Worm (Caenorhabditis elegans): ENCODE results near the gene F56D6.6.

F56D6.6 gene

DNA sequence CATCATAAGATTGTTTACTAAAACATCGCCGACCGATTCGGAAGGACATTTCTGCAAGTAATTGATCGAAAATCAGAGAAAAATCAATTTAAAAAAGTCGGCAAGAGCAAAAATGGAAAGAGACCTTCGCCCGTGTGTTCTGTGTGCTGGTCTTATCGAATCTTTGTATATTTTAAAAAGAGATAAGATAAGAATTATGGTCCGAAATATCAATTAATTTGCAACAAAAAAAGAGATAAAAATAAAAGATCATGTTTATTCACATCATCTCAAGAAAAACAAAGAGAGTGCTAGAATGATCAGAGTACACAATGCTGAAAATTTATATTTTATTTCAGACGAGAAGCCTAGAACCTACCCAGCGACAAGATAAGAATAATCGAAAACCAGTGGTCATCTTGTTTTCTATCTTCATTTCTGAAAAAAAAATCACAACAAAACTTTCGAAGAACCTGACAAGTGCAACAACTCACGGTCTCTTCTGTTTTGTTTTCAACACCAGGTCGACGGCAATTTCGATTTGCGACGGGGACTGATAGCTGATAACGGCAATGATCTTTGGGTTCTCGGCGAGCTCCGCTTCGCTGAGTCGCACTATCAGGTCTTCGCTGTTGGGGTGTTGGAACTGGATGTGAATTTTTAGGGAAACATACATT lies 24.6 kb upstream of the F56D6.6 start, which contains the start of gene F37C4.6 (continued):
- TF ChIP-seq daf-16 (GFP tag; optimal IDR thresholded peaks at IDR 0.05) (no peak), daf-16 (tag; optimal IDR thresholded peaks at IDR 0.05) (peak; percentile 85), lim-7 (GFP tag; IDR thresholded peaks at IDR 0.05) (no peak), tag-97 (GFP tag; IDR thresholded peaks at IDR 0.05) (no peak)

DNA sequence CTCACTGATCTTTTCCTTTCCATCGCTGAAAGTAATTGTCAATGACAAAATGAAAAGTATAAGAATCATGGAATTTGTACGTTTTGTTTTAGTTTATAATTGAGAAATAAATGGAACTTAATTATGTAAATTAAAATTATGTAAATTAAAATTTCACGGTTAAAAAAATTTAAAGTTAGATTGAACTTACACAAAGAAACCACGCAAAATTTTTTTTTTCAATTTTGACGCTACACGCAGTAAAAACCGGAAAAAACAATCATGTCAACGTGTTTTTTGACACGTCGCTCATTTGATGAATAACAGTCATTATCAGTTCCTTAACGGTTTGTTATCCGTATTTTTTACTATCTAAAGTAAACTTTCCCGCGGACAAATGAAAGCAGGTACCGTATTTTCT lies 21.9 kb upstream of the F56D6.6 start, which contains the start of the genes F37C4.8 and oac-23:
TSS of gene F37C4.8 (minus strand) at position 101 of the 400 bp plus-strand sequence.
TSS of gene oac-23 (plus strand) at position 323 of the 400 bp plus-strand sequence.
- peak; percentile 32 for TF ChIP-seq aha-1 (tag)
- no peak for TF ChIP-seq R02D3.7 (tag; optimal IDR thresholded peaks at IDR 0.05)

DNA sequence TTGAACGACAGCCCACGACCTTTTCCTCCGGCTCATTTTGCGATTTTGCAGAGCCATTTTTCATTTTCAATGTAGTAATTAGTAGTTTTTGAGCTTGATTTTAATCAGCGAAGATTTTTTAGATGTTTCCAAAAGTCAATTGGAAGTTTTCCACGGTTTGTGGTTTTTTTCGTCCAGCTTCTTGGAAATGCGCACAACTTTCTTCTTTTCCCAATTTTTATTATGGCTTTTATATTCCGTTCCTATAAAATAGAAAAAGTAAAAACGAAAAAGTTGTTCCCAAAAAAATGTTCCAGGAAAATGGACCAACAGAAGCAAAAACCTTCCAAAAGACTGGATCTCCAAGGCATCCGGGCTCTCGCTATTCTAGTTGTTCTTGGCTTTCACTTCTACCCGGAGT lies 17.7 kb upstream of the F56D6.6 start, which contains the start of gene oac-22:
TSS of gene oac-22 (plus strand) at position 301 of the 400 bp plus-strand sequence.
- no peak for TF ChIP-seq arid-1 (GFP tag; conservative IDR thresholded peaks at IDR 0.05)

DNA sequence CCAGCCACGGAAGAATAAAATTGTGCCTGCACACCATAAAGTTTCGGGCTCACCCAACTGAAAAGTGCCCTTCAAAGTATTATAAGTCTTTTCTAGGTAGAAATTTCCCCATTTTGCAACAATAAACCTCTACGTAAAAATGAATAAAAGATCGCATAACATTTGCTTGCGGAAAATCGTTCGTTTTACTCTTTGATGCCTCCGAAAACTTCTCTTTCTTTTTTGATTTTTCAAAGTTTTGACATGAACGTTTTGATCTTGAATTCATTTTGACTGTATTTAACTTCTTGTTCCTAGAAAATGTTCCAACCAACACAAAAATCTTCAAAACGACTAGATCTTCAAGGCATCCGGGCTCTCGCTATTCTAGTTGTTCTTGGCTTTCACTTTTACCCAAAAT lies 14.1 kb upstream of the F56D6.6 start, which contains the start of gene oac-21:
TSS of gene oac-21 (plus strand) at position 301 of the 400 bp plus-strand sequence.
- TF ChIP-seq hlh-11 (tag; optimal IDR thresholded peaks at IDR 0.05) (no peak), nhr-76 (tag; optimal IDR thresholded peaks at IDR 0.05) (no peak), snpc-4 (tag; optimal IDR thresholded peaks at IDR 0.05) (no peak), nhr-25 (tag; optimal IDR thresholded peaks at IDR 0.05; ENCODE audit: borderline replicate concordance, insufficient read depth) (no peak), duxl-1 (tag; optimal IDR thresholded peaks at IDR 0.05; ENCODE audit: poor library complexity) (no peak), mes-2 (tag; optimal IDR thresholded peaks at IDR 0.05; ENCODE audit: poor library complexity, severe bottlenecking) (no peak), Y105C5A.15 (GFP tag; IDR thresholded peaks at IDR 0.05) (no peak), T26A8.4 (GFP tag; IDR thresholded peaks at IDR 0.05) (no peak)

DNA sequence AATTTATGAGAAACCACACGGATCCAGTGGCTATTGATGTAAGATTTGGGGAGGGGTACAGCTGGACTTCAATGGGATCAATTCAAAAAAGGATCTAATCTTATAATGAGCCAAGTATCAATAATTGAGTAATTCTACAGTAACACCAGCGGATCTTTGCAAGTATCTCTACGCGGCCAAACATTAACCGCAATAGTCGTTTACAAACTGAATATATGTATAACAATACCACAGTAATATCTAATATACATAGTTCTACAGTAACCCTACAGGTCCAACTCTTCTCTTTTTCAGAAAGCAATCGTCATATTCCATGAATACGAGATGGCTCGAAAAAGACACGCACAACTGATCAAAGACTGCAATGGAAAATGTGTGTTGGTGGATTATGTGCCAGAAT lies 11.0 kb upstream of the F56D6.6 start, which contains the start of gene F56D6.9:
TSS of gene F56D6.9 (plus strand) at position 301 of the 400 bp plus-strand sequence.
- no peak for TF ChIP-seq ZK337.2 (GFP tag; IDR thresholded peaks at IDR 0.05)
- no peak for TF ChIP-seq daf-16 (GFP tag; optimal IDR thresholded peaks at IDR 0.05)
- no peak for TF ChIP-seq daf-16 (tag; optimal IDR thresholded peaks at IDR 0.05)
- TF ChIP-seq F37D6.2 (tag; optimal IDR thresholded peaks at IDR 0.05) = no peak
- TF ChIP-seq dpl-1 (GFP tag; optimal IDR thresholded peaks at IDR 0.05) = no peak
- TF ChIP-seq nhr-11 (tag; optimal IDR thresholded peaks at IDR 0.05) = no peak
- TF ChIP-seq sdz-12 (GFP tag; optimal IDR thresholded peaks at IDR 0.05) = no peak
- no peak for TF ChIP-seq zag-1 (tag; optimal IDR thresholded peaks at IDR 0.05)
- no peak for TF ChIP-seq nhr-237 (tag; optimal IDR thresholded peaks at IDR 0.05)

DNA sequence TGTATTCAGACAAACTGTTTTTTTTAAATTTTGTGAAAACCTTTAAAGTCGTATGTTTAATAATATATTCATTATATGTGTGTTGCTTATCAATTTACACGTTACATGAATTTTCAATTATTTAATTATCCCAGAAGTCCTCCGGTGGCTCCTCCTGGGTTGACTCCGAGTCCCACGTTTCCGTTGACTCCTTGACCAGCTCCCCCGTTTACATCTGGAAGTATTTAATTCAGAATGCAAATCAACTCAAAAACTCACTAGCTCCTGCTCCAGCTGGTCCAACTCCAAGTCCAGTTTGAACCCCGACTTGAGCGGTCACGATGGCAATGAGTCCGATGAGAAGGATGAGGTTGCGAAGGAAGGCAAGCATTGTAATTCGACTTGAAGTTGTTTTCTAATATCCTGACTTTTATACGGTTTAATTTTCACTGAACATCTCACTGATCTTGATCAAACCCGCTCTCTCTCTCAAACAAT lies 9.0 kb upstream of the F56D6.6 start, which contains the start of gene F56D6.8:
TSS of gene F56D6.8 (minus strand) at position 427 of the 477 bp plus-strand sequence.
- TF ChIP-seq dve-1 (tag; optimal IDR thresholded peaks at IDR 0.05; ENCODE audit: insufficient read depth) (no peak), unc-62 (GFP tag; optimal IDR thresholded peaks at IDR 0.05 in 1 of 2) (peak in 1 of 2 experiments; percentile 74), unc-62 (tag; optimal IDR thresholded peaks at IDR 0.05) (no peak), unc-130 (GFP tag; optimal IDR thresholded peaks at IDR 0.05) (no peak), vab-7 (GFP tag; IDR thresholded peaks at IDR 0.05) (no peak), lin-29 (GFP tag; IDR thresholded peaks at IDR 0.05) (no peak)

DNA sequence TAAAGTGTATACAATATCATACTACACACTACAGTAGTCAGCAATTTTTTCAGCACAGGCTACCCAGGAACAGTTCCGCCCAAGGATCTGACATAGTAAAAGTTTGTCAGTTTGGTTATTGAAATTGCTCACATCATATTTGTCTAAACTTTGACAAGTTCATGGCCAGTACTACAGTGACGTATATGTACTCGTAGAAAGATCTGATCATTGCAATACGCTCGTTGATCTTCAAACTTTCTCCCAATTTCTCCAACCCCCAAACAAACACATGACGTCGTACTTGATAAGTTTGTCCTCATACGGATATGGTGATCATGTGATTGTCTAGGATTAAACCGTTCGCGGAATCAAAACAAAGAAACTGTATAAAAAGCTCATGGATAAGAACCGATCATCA lies 8.3 kb upstream of the F56D6.6 start, which contains the start of gene dct-8:
TSS of gene dct-8 (plus strand) at position 301 of the 400 bp plus-strand sequence.
- TF ChIP-seq unc-39 (tag; optimal IDR thresholded peaks at IDR 0.05) = no peak
- TF ChIP-seq nhr-28 (tag; optimal IDR thresholded peaks at IDR 0.05) = no peak
- TF ChIP-seq ceh-44 (GFP tag; IDR thresholded peaks at IDR 0.05) = no peak
- no peak for TF ChIP-seq nhr-6 (tag; optimal IDR thresholded peaks at IDR 0.05)
- no peak for TF ChIP-seq ceh-82 (tag; optimal IDR thresholded peaks at IDR 0.05)
- TF ChIP-seq php-3 (GFP tag; IDR thresholded peaks at IDR 0.05) = no peak
- TF ChIP-seq zag-1 (tag; optimal IDR thresholded peaks at IDR 0.05) = no peak
- TF ChIP-seq mes-2 (tag; optimal IDR thresholded peaks at IDR 0.05; ENCODE audit: poor library complexity, severe bottlenecking) = no peak
- no peak for TF ChIP-seq F49E8.2 (tag; optimal IDR thresholded peaks at IDR 0.05; ENCODE audit: borderline replicate concordance)
- no peak for TF ChIP-seq egl-27 (tag; optimal IDR thresholded peaks at IDR 0.05)
- TF ChIP-seq fkh-10 (GFP tag; optimal IDR thresholded peaks at IDR 0.05) = no peak
- TF ChIP-seq tra-1 (GFP tag; IDR thresholded peaks at IDR 0.05) = no peak

All from whole organism, L4 larva.